Worm (Caenorhabditis elegans): ENCODE results near the gene sid-2.

DNA sequence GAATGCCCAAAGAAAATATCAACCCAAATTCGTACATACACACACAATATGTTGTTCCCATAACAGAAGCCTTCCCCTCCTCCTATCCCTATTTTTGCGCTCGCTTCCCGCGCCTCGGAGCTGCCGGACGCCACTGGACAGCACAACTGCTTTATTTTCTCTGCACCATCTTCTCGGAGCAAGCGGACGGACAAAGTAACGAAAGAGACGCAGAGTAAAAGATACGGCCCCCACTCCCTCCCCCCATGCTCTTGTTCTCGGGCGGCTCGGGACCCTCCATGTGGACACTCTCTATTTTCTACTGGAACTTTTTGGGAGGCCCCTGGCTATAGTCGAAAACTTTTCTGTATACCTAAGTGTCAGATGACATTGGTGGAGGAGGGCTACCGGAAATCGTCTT, 18.6 kb downstream of the sid-2 start:
- TF ChIP-seq ama-1 (optimal IDR thresholded peaks at IDR 0.05) (no peak), flt-1 (GFP tag; IDR thresholded peaks at IDR 0.05) (no peak), tbx-11 (GFP tag; IDR thresholded peaks at IDR 0.05) (no peak), ets-7 (tag; optimal IDR thresholded peaks at IDR 0.05) (no peak), ceh-13 (GFP tag; optimal IDR thresholded peaks at IDR 0.05) (no peak), tbx-37 (GFP tag; conservative IDR thresholded peaks at IDR 0.05) (no peak)

Measured in whole organism, early embryonic.